Worm (Caenorhabditis elegans) whole organism, young adult: Measurements from ENCODE around the gene Y50D4A.5.
"Not testable (repeated sequence)": the region's sequence is repeated elsewhere in the genome, so short reads cannot be mapped to it uniquely, and the experiment has no call there.

Experiments
- B0035.1 ChIP-seq: sonication (generic microtip); optimal IDR thresholded peaks from 2 replicates; lab custom pipeline; 2016; ENCODE audit warnings: missing genetic modification characterization, mild to moderate bottlenecking, missing compliant biosample characterization, missing genotype, missing genetic modification reagents
- B0261.1 ChIP-seq: sonication (generic microtip); optimal IDR thresholded peaks from 2 replicates; lab custom pipeline; 2016; ENCODE audit warnings: mild to moderate bottlenecking, missing genetic modification characterization, moderate library complexity, missing compliant biosample characterization
- C17E4.6 ChIP-seq: fragments of 200-800 bp; sonication (Bioruptor generic); IDR thresholded peaks from 2 replicates; pipeline ENCODE4 v1.3.6; 2022; ENCODE audit warnings: missing genetic modification reagents, missing genetic modification characterization, missing compliant biosample characterization
- F33H1.4 ChIP-seq: fragments of 200-800 bp; sonication (Bioruptor generic); IDR thresholded peaks from 2 replicates; pipeline ENCODE4 v1.3.6; 2022; ENCODE audit warnings: missing genetic modification reagents, missing genetic modification characterization, missing compliant biosample characterization
- T07F8.4 ChIP-seq: sonication (generic microtip); optimal IDR thresholded peaks from 2 replicates; lab custom pipeline; 2016; ENCODE audit warnings: mild to moderate bottlenecking, missing genetic modification characterization, moderate library complexity, missing compliant biosample characterization
- T26A5.8 ChIP-seq: sonication (generic microtip); optimal IDR thresholded peaks from 2 replicates; lab custom pipeline; 2016; ENCODE audit warnings: missing genetic modification characterization, missing compliant biosample characterization
- Y56A3A.18 ChIP-seq: fragments of 200-800 bp; sonication (Bioruptor generic); IDR thresholded peaks from 2 replicates; pipeline ENCODE4 v1.3.6; 2022; ENCODE audit warnings: missing genetic modification reagents, missing genetic modification characterization, missing compliant biosample characterization
- Y95B8A.8 ChIP-seq: fragments of 200-800 bp; sonication (Bioruptor generic); IDR thresholded peaks from 2 replicates; pipeline ENCODE4 v1.3.6; 2022; ENCODE audit warnings: missing genetic modification reagents, missing genetic modification characterization, missing compliant biosample characterization
- ZK185.1 ChIP-seq: sonication (generic microtip); optimal IDR thresholded peaks from 2 replicates; lab custom pipeline; 2016; ENCODE audit warnings: mild to moderate bottlenecking, missing genetic modification characterization, missing compliant biosample characterization; ENCODE audit not compliant: poor library complexity, severe bottlenecking
- ama-1 ChIP-seq, 3 experiments: fragments of 150-350 bp in 1 of 3; sonication (generic microtip) in 2 of 3; optimal IDR thresholded peaks; 2 replicates each; lab custom pipeline; 2014 to 2018; ENCODE audit warnings: missing biosample characterization in 2 of 3, missing genetic modification characterization in 2 of 3, missing genetic modification reagents in 2 of 3
- athp-1 ChIP-seq: sonication (generic microtip); optimal IDR thresholded peaks from 2 replicates; lab custom pipeline; 2017; ENCODE audit warnings: mild to moderate bottlenecking, missing genetic modification characterization, missing compliant biosample characterization
- ccch-3 ChIP-seq: fragments of 200-800 bp; sonication (Bioruptor generic); optimal IDR thresholded peaks from 2 replicates; lab custom pipeline; 2018; ENCODE audit warnings: mild to moderate bottlenecking, missing genetic modification characterization, missing compliant biosample characterization
- cebp-1 ChIP-seq, 2 experiments: fragments of 200-800 bp in 1 of 2; sonication (Bioruptor generic) in 1 of 2; sonication (generic microtip) in 1 of 2; IDR thresholded peaks in 1 of 2; optimal IDR thresholded peaks in 1 of 2; 2 replicates each; pipeline versions ENCODE4 v1.3.6 to Lab custom; 2017 to 2022; ENCODE audit warnings: missing compliant biosample characterization in 2 of 2, missing genetic modification characterization in 2 of 2, mild to moderate bottlenecking in 1 of 2, missing genetic modification reagents in 1 of 2, moderate library complexity in 1 of 2
- cebp-2 ChIP-seq: fragments of 200-800 bp; sonication (Bioruptor generic); IDR thresholded peaks from 2 replicates; pipeline ENCODE4 v1.3.6; 2022; ENCODE audit warnings: missing genetic modification characterization, missing compliant biosample characterization
- ceh-100 ChIP-seq: fragments of 200-800 bp; sonication (Bioruptor generic); IDR thresholded peaks from 2 replicates; pipeline ENCODE4 v1.3.6; 2022; ENCODE audit warnings: missing genetic modification reagents, missing genetic modification characterization, missing compliant biosample characterization
- ceh-27 ChIP-seq: fragments of 200-800 bp; sonication (Bioruptor generic); optimal IDR thresholded peaks from 2 replicates; lab custom pipeline; 2018; ENCODE audit warnings: mild to moderate bottlenecking, missing genetic modification characterization, moderate library complexity, missing compliant biosample characterization
- die-1 ChIP-seq: sonication (generic microtip); optimal IDR thresholded peaks from 2 replicates; lab custom pipeline; 2016; ENCODE audit warnings: missing genotype, mild to moderate bottlenecking, missing genetic modification characterization, missing compliant biosample characterization
- dpl-1 ChIP-seq: fragments of 150-350 bp; optimal IDR thresholded peaks from 2 replicates; lab custom pipeline; 2014; ENCODE audit warnings: missing biosample characterization, missing genetic modification reagents, missing genetic modification characterization
- efl-1 ChIP-seq: fragments of 150-350 bp; optimal IDR thresholded peaks from 2 replicates; lab custom pipeline; 2014; ENCODE audit warnings: missing biosample characterization, missing genetic modification reagents, missing genetic modification characterization
- egl-44 ChIP-seq: fragments of 200-800 bp; sonication (Bioruptor generic); IDR thresholded peaks from 2 replicates; pipeline ENCODE4 v1.3.6; 2022; ENCODE audit warnings: missing genetic modification reagents, missing genetic modification characterization, missing compliant biosample characterization
- egrh-3 ChIP-seq: fragments of 200-800 bp; sonication (Bioruptor generic); IDR thresholded peaks from 2 replicates; pipeline ENCODE4 v1.3.6; 2022; ENCODE audit warnings: missing genetic modification reagents, missing genetic modification characterization, missing compliant biosample characterization
- hmg-1.2 ChIP-seq: fragments of 200-800 bp; sonication (Bioruptor generic); IDR thresholded peaks from 2 replicates; pipeline ENCODE4 v1.3.6; 2022; ENCODE audit warnings: missing genetic modification reagents, missing genetic modification characterization, missing compliant biosample characterization
- let-607 ChIP-seq, 2 experiments: fragments of 200-800 bp in 1 of 2; sonication (Bioruptor generic) in 1 of 2; sonication (generic microtip) in 1 of 2; optimal IDR thresholded peaks; 2 replicates each; lab custom pipeline; 2016 to 2018; ENCODE audit warnings: mild to moderate bottlenecking in 2 of 2, missing compliant biosample characterization in 2 of 2, missing genetic modification characterization in 2 of 2, moderate library complexity in 2 of 2, missing genotype in 1 of 2
- lin-26 ChIP-seq: fragments of 200-800 bp; sonication (Bioruptor generic); IDR thresholded peaks from 2 replicates; pipeline ENCODE4 v1.3.6; 2022; ENCODE audit warnings: missing genetic modification reagents, missing genetic modification characterization, missing compliant biosample characterization
- lin-35 ChIP-seq, 3 experiments: fragments of 150-350 bp in 2 of 3; sonication (generic microtip) in 1 of 3; optimal IDR thresholded peaks; 2 replicates each; lab custom pipeline; 2014 to 2018; ENCODE audit warnings: missing biosample characterization in 3 of 3, missing genetic modification characterization in 3 of 3, missing genetic modification reagents in 3 of 3
- lir-1 ChIP-seq: fragments of 200-800 bp; sonication (Bioruptor generic); conservative IDR thresholded peaks from 2 replicates; pipeline ENCODE4 v1.3.6; 2022; ENCODE audit warnings: missing genetic modification reagents, missing genetic modification characterization, missing compliant biosample characterization
- lsy-27 ChIP-seq: sonication (generic microtip); optimal IDR thresholded peaks from 2 replicates; lab custom pipeline; 2017; ENCODE audit warnings: missing genetic modification characterization, mild to moderate bottlenecking, missing compliant biosample characterization, antibody characterized with exemption, missing genotype, borderline replicate concordance; ENCODE audit not compliant: insufficient read depth
- madf-3 ChIP-seq: fragments of 200-800 bp; sonication (Bioruptor generic); IDR thresholded peaks from 2 replicates; pipeline ENCODE4 v1.3.6; 2022; ENCODE audit warnings: missing genetic modification reagents, missing genetic modification characterization, missing compliant biosample characterization
- madf-6 ChIP-seq: fragments of 200-800 bp; sonication (Bioruptor generic); IDR thresholded peaks from 2 replicates; pipeline ENCODE4 v1.3.6; 2022; ENCODE audit warnings: missing genetic modification reagents, missing genetic modification characterization, missing compliant biosample characterization
- mcd-1 ChIP-seq: fragments of 200-800 bp; sonication (Bioruptor generic); IDR thresholded peaks from 2 replicates; pipeline ENCODE4 v1.3.6; 2022; ENCODE audit warnings: missing genetic modification reagents, missing genetic modification characterization, missing compliant biosample characterization
- nfya-1 ChIP-seq: sonication (generic microtip); optimal IDR thresholded peaks from 2 replicates; lab custom pipeline; 2017; ENCODE audit warnings: antibody characterized with exemption, missing compliant biosample characterization, missing genetic modification characterization, borderline replicate concordance; ENCODE audit not compliant: insufficient read depth
- nhr-179 ChIP-seq: sonication (generic microtip); optimal IDR thresholded peaks from 2 replicates; lab custom pipeline; 2016; ENCODE audit warnings: mild to moderate bottlenecking, missing genetic modification characterization, missing compliant biosample characterization
- nhr-80 ChIP-seq: sonication (generic microtip); optimal IDR thresholded peaks from 2 replicates; lab custom pipeline; 2016; ENCODE audit warnings: missing genetic modification characterization, missing compliant biosample characterization
- nhr-90 ChIP-seq: sonication (generic microtip); optimal IDR thresholded peaks from 2 replicates; lab custom pipeline; 2016; ENCODE audit warnings: missing genotype, mild to moderate bottlenecking, missing genetic modification characterization, missing compliant biosample characterization
- rec-8 ChIP-seq, 2 experiments: sonication (generic microtip); optimal IDR thresholded peaks; 2 replicates each; lab custom pipeline; 2016; ENCODE audit warnings: mild to moderate bottlenecking in 2 of 2, missing genetic modification characterization in 2 of 2, missing genetic modification reagents in 2 of 2, missing genotype in 2 of 2, missing biosample characterization in 1 of 2, missing compliant biosample characterization in 1 of 2, moderate library complexity in 1 of 2
- sea-2 ChIP-seq: fragments of 200-800 bp; sonication (Bioruptor generic); IDR thresholded peaks from 2 replicates; pipeline ENCODE4 v1.3.6; 2022; ENCODE audit warnings: missing genetic modification characterization, missing compliant biosample characterization
- snpc-1.3 ChIP-seq: sonication (generic microtip); optimal IDR thresholded peaks from 2 replicates; lab custom pipeline; 2017; ENCODE audit warnings: missing genetic modification characterization, mild to moderate bottlenecking, missing compliant biosample characterization, antibody characterized with exemption, moderate library complexity, missing genotype, missing genetic modification reagents; ENCODE audit not compliant: insufficient read depth
- somi-1 ChIP-seq: fragments of 200-800 bp; sonication (Bioruptor generic); optimal IDR thresholded peaks from 2 replicates; lab custom pipeline; 2018; ENCODE audit warnings: mild to moderate bottlenecking, missing genetic modification characterization, missing compliant biosample characterization
- sptf-2 ChIP-seq: fragments of 200-800 bp; sonication (Bioruptor generic); optimal IDR thresholded peaks from 2 replicates; lab custom pipeline; 2018; ENCODE audit warnings: mild to moderate bottlenecking, missing genetic modification characterization, missing compliant biosample characterization
- tbp1 ChIP-seq: fragments of 200-800 bp; sonication (Bioruptor generic); optimal IDR thresholded peaks from 2 replicates; lab custom pipeline; 2018; ENCODE audit warnings: mild to moderate bottlenecking, missing genetic modification characterization, missing compliant biosample characterization
- unc-62 ChIP-seq: fragments of 150-350 bp; optimal IDR thresholded peaks from 2 replicates; lab custom pipeline; 2014; ENCODE audit warnings: missing biosample characterization, missing genetic modification reagents, missing genetic modification characterization
- zim-3 ChIP-seq: sonication (generic microtip); optimal IDR thresholded peaks from 2 replicates; lab custom pipeline; 2017; ENCODE audit warnings: mild to moderate bottlenecking, missing genetic modification characterization, moderate library complexity, missing compliant biosample characterization
- ztf-18 ChIP-seq: sonication (generic microtip); optimal IDR thresholded peaks from 2 replicates; lab custom pipeline; 2016; ENCODE audit warnings: missing genotype, mild to moderate bottlenecking, missing genetic modification characterization, missing compliant biosample characterization
- ztf-22 ChIP-seq: fragments of 200-800 bp; sonication (Bioruptor generic); optimal IDR thresholded peaks from 2 replicates; lab custom pipeline; 2018; ENCODE audit warnings: mild to moderate bottlenecking, missing genetic modification characterization, moderate library complexity, missing compliant biosample characterization
- ztf-28 ChIP-seq: fragments of 200-800 bp; sonication (Bioruptor generic); IDR thresholded peaks from 2 replicates; pipeline ENCODE4 v1.3.6; 2022; ENCODE audit warnings: missing genetic modification reagents, missing genetic modification characterization, missing compliant biosample characterization
- ztf-3 ChIP-seq: fragments of 200-800 bp; sonication (Bioruptor generic); optimal IDR thresholded peaks from 2 replicates; lab custom pipeline; 2018; ENCODE audit warnings: mild to moderate bottlenecking, missing genetic modification characterization, missing compliant biosample characterization

Gene Y50D4A.5

ce11 chrV:1195995-1196394 is 11.1 kb upstream of the Y50D4A.5 start, which contains the start of the genes wrb-1 and Y50D4A.4 (continued):
- no peak for TF ChIP-seq lsy-27
- TF ChIP-seq rec-8 (tag; optimal IDR thresholded peaks at IDR 0.05; lab: Kevin White, UChicago), result no peak
- no peak for TF ChIP-seq ztf-18 (tag; lab: Kevin White, UChicago)
- TF ChIP-seq egl-44, result no peak
- no peak for TF ChIP-seq tbp1
- peak; percentile 34; the same call in 1 of the 2 replicates for TF ChIP-seq madf-6
- TF ChIP-seq B0035.1, result no peak
- TF ChIP-seq cebp-2 (GFP tag; lab: Robert Waterston, UW), result no peak
- TF ChIP-seq ccch-3 (GFP tag; lab: Kevin White, UChicago), result no peak
- no peak for TF ChIP-seq ztf-28
- TF ChIP-seq nfya-1 (tag; lab: Kevin White, UChicago), result no peak
- TF ChIP-seq T07F8.4 (tag; lab: Kevin White, UChicago), result no peak
- TF ChIP-seq ceh-27 (GFP tag; lab: Kevin White, UChicago), result no peak
- TF ChIP-seq lin-35 (GFP tag; optimal IDR thresholded peaks at IDR 0.05; lab: Kevin White, UChicago), result peak in 1 of 3 experiments; percentile 83
- TF ChIP-seq T26A5.8 (tag; lab: Kevin White, UChicago), result no peak
- no peak for TF ChIP-seq ZK185.1 (tag; lab: Kevin White, UChicago)
- no peak for TF ChIP-seq die-1 (tag; lab: Kevin White, UChicago)
- TF ChIP-seq sptf-2 (GFP tag; lab: Kevin White, UChicago), result no peak
- no peak for TF ChIP-seq snpc-1.3 (tag; lab: Kevin White, UChicago)
- TF ChIP-seq ztf-3 (GFP tag; lab: Kevin White, UChicago), result no peak
- no peak for TF ChIP-seq let-607 (tag; optimal IDR thresholded peaks at IDR 0.05; lab: Kevin White, UChicago)
- no peak for TF ChIP-seq hmg-1.2 (GFP tag; lab: Robert Waterston, UW)
- no peak for TF ChIP-seq lin-26 (GFP tag; lab: Robert Waterston, UW)
- no peak for TF ChIP-seq nhr-179 (tag; lab: Kevin White, UChicago)
- no peak for TF ChIP-seq Y56A3A.18
- no peak for TF ChIP-seq B0261.1
- TF ChIP-seq sea-2 (GFP tag; lab: Robert Waterston, UW), result no peak
- TF ChIP-seq unc-62, result no peak
- TF ChIP-seq C17E4.6, result no peak
- peak; percentile 4 for TF ChIP-seq athp-1
- no peak for TF ChIP-seq ama-1 (optimal IDR thresholded peaks at IDR 0.05; lab: Kevin White, UChicago)
- TF ChIP-seq ama-1 (GFP tag; optimal IDR thresholded peaks at IDR 0.05; lab: Kevin White, UChicago), result no peak
- TF ChIP-seq zim-3, result no peak
- TF ChIP-seq ztf-22 (GFP tag; lab: Kevin White, UChicago), result no peak
- no peak for TF ChIP-seq somi-1 (GFP tag; lab: Kevin White, UChicago)
- peak; percentile 74 for TF ChIP-seq ceh-100
- TF ChIP-seq nhr-90 (tag; lab: Kevin White, UChicago), result no peak

ce11 chrV:1197064-1197724 is 9.9 kb upstream of the Y50D4A.5 start:
- TF ChIP-seq dpl-1 (GFP tag; lab: Kevin White, UChicago) (peak; percentile 51), lin-26 (GFP tag; lab: Robert Waterston, UW) (peak; percentile 27; the same call in 1 of the 2 replicates), T07F8.4 (tag; lab: Kevin White, UChicago) (peak; percentile 35), lir-1 (GFP tag; lab: Robert Waterston, UW) (0 out of 2 replicates have a peak, but pooled peaks have one; percentile 42), Y95B8A.8 (GFP tag; lab: Robert Waterston, UW) (0 out of 2 replicates have a peak, but pooled peaks have one; percentile 45), efl-1 (GFP tag; lab: Kevin White, UChicago) (peak; percentile 60), egrh-3 (peak; percentile 72), lin-35 (GFP tag; optimal IDR thresholded peaks at IDR 0.05; lab: Kevin White, UChicago) (peak in 2 of 3 experiments; percentile 12 to 81), nhr-80 (tag; lab: Kevin White, UChicago) (peak; percentile 25), athp-1 (peak; percentile 27), F33H1.4 (GFP tag; lab: Robert Waterston, UW) (peak; percentile 38), madf-3 (GFP tag; lab: Robert Waterston, UW) (peak; percentile 82), mcd-1 (GFP tag; lab: Robert Waterston, UW) (peak; percentile 94), cebp-1 (tag; optimal IDR thresholded peaks at IDR 0.05; lab: Kevin White, UChicago) (peak; percentile 57), tbp1 (peak; percentile 21)
- TF ChIP-seq cebp-1 (GFP tag; IDR thresholded peaks at IDR 0.05; lab: Robert Waterston, UW), result not testable (repeated sequence)
